Fruit fly (Drosophila melanogaster): Measurements from ENCODE around the gene CG43740.
A peak's percentile ranks its signal among the peaks of the same experiment; 100 is the strongest.

CG43740 gene

DNA sequence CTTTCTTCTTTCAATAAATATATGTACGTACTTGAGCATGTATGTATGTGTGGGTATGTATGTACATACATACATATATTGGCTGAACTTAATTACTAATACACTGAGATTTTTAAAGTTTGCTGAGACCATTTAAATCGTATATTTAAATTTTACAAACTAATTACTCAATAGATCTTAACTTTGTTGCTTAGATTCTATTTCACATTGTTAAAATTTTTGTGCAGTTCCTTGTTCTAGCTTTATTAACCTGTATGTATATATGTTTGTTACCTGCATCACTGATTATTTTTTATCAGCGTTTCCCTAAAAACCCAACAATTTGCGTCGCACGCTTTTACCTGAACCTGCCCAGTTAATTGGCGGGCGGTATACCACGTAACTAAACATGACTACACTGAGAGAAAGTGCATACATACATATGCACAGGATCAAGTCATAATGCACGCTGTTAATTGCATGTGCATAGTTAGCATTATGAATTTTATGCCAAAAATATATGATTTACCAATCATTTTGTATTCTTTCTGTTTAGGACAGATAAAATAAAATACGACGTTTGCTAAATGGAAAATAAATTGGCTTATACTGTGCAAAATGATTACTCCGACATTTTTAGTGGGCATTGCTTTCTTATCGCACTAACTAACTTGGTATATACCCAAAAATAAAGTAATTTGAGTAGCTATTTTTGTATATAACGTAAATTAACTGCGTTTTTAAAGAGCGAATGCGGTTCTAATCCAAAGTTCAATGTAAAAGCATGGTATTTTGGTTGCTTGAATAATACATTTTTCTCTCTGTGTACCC is 29.3 kb downstream of the CG43740 start (continued):
- TF ChIP-seq CG8290 (GFP tag; optimal IDR thresholded peaks at IDR 0.05) (no peak), CG8290 (tag; optimal IDR thresholded peaks at IDR 0.05) (peak in 1 of 2 experiments; percentile 8), toy (GFP tag; IDR thresholded peaks at IDR 0.05) (no peak), CG17912 (GFP tag; optimal IDR thresholded peaks at IDR 0.05) (no peak), Hr3 (GFP tag; optimal IDR thresholded peaks at IDR 0.05) (peak; percentile 26), org-1 (GFP tag; optimal IDR thresholded peaks at IDR 0.05) (peak; percentile 24), disco-r (GFP tag; optimal IDR thresholded peaks at IDR 0.05) (peak; percentile 36), Ptx1 (GFP tag; IDR thresholded peaks at IDR 0.05) (0 out of 2 replicates have a peak, but pooled peaks have one; percentile 30), CG2678 (tag; optimal IDR thresholded peaks at IDR 0.05) (peak; percentile 58), tx (GFP tag; optimal IDR thresholded peaks at IDR 0.05) (peak; percentile 12), NK7.1 (GFP tag; optimal IDR thresholded peaks at IDR 0.05) (no peak), CG2120 (GFP tag; optimal IDR thresholded peaks at IDR 0.05) (peak; percentile 26), dpn (GFP tag; optimal IDR thresholded peaks at IDR 0.05) (peak in 1 of 2 experiments; percentile 25), Doc3 (GFP tag; IDR thresholded peaks at IDR 0.05; ENCODE audit: partially characterized antibody) (no peak), Myb (GFP tag; optimal IDR thresholded peaks at IDR 0.05) (peak; percentile 8), CG13775 (GFP tag; optimal IDR thresholded peaks at IDR 0.05) (peak; percentile 41), CG6254 (GFP tag; optimal IDR thresholded peaks at IDR 0.05) (no peak), CG33557 (GFP tag; optimal IDR thresholded peaks at IDR 0.05) (no peak), tna (GFP tag; IDR thresholded peaks at IDR 0.05; ENCODE audit: partially characterized antibody) (no peak), Bteb2 (GFP tag; optimal IDR thresholded peaks at IDR 0.05) (no peak), tgo (GFP tag; IDR thresholded peaks at IDR 0.05) (0 out of 3 replicates have a peak, but pooled peaks have one; percentile 39), D19B (GFP tag; optimal IDR thresholded peaks at IDR 0.05) (no peak), Lpt (GFP tag; optimal IDR thresholded peaks at IDR 0.05) (no peak), sens (GFP tag) (peak; percentile 83), CG6654 (GFP tag; optimal IDR thresholded peaks at IDR 0.05) (no peak), CG11504 (tag; optimal IDR thresholded peaks at IDR 0.05) (peak; percentile 64), pfk (GFP tag; optimal IDR thresholded peaks at IDR 0.05) (no peak), cwo (GFP tag; optimal IDR thresholded peaks at IDR 0.05) (peak; percentile 10), Side (GFP tag; optimal IDR thresholded peaks at IDR 0.05) (no peak), D19A (tag; optimal IDR thresholded peaks at IDR 0.05) (peak; percentile 12), CG15514 (GFP tag; optimal IDR thresholded peaks at IDR 0.05) (peak; percentile 3), lmd (GFP tag; IDR thresholded peaks at IDR 0.05) (0 out of 2 replicates have a peak, but pooled peaks have one; percentile 27), HHEX (GFP tag; optimal IDR thresholded peaks at IDR 0.05) (no peak), CG4617 (GFP tag; optimal IDR thresholded peaks at IDR 0.05; ENCODE audit: borderline replicate concordance) (no peak), grau (tag; optimal IDR thresholded peaks at IDR 0.05) (peak; percentile 39), CG7372 (GFP tag; IDR thresholded peaks at IDR 0.05) (no peak), CG1602 (GFP tag; optimal IDR thresholded peaks at IDR 0.05) (peak; percentile 31), otp (GFP tag; IDR thresholded peaks at IDR 0.05) (no peak), Vsx1 (GFP tag; optimal IDR thresholded peaks at IDR 0.05) (peak; percentile 10), rib (GFP tag; IDR thresholded peaks at IDR 0.05) (no peak), CG1647 (GFP tag; optimal IDR thresholded peaks at IDR 0.05) (no peak), vnd (GFP tag; IDR thresholded peaks at IDR 0.05; ENCODE audit: partially characterized antibody) (no peak), Ets65A (GFP tag) (peak; percentile 94), Gug (GFP tag; IDR thresholded peaks at IDR 0.05) (no peak), CHES-1-like (GFP tag; optimal IDR thresholded peaks at IDR 0.05) (peak; percentile 15), seq (GFP tag; IDR thresholded peaks at IDR 0.05) (no peak), CG6854 (GFP tag; optimal IDR thresholded peaks at IDR 0.05) (no peak), Hr51 (GFP tag; optimal IDR thresholded peaks at IDR 0.05) (peak in 1 of 2 experiments; percentile 27), cg (GFP tag; optimal IDR thresholded peaks at IDR 0.05) (no peak)

Data from whole organism, embryonic.